Fruit fly (Drosophila melanogaster): ENCODE results near the gene pip.

Gene pip

DNA sequence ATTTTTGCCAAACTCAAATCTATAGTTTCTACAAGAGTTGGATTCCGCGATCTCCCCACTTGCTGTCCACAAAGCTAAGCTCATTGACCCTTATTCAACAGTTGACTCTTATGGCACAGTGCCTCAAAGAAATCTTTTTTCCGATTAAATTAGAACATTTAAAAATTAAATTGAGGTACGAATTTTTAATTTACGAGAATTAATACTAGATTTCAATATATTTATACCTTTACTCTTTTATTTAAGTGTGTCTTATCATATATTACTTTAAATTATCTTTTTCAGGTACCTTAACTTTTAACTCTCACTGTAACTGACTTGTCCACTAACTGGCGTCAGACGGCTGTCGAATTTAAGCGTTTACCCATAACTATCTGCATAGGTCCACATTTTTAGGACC lies 825 bp upstream of the pip start (continued):
- peak; percentile 60; the same call in 1 of the 2 replicates for TF ChIP-seq stc (GFP tag; IDR thresholded peaks at IDR 0.05)
- no peak for TF ChIP-seq CG30431 (GFP tag; optimal IDR thresholded peaks at IDR 0.05)
- no peak for TF ChIP-seq salm (tag; optimal IDR thresholded peaks at IDR 0.05)
- TF ChIP-seq CG15073 (GFP tag; optimal IDR thresholded peaks at IDR 0.05), result no peak
- TF ChIP-seq Sox102F (GFP tag; optimal IDR thresholded peaks at IDR 0.05), result peak; percentile 69
- no peak for TF ChIP-seq peb (GFP tag; IDR thresholded peaks at IDR 0.05)
- TF ChIP-seq sisA (GFP tag; IDR thresholded peaks at IDR 0.05), result peak; percentile 45; the same call in 1 of the 2 replicates
- TF ChIP-seq CG32772 (GFP tag; IDR thresholded peaks at IDR 0.05), result peak; percentile 54; the same call in 1 of the 2 replicates
- peak; percentile 52 for TF ChIP-seq CG13424 (tag; optimal IDR thresholded peaks at IDR 0.05)
- no peak for TF ChIP-seq kni (GFP tag; optimal IDR thresholded peaks at IDR 0.05)
- no peak for TF ChIP-seq seq (GFP tag; IDR thresholded peaks at IDR 0.05)
- TF ChIP-seq Ada2b (GFP tag; IDR thresholded peaks at IDR 0.05), result peak; percentile 48; the same call in 1 of the 2 replicates
- no peak for TF ChIP-seq insv (GFP tag; optimal IDR thresholded peaks at IDR 0.05)
- TF ChIP-seq CG14965 (GFP tag; optimal IDR thresholded peaks at IDR 0.05; ENCODE audit: borderline replicate concordance), result no peak
- no peak for TF ChIP-seq Chrac-16 (GFP tag; optimal IDR thresholded peaks at IDR 0.05)
- no peak for TF ChIP-seq CG34376 (GFP tag; optimal IDR thresholded peaks at IDR 0.05)
- TF ChIP-seq CG31388 (GFP tag; optimal IDR thresholded peaks at IDR 0.05), result no peak
- no peak for TF ChIP-seq Sin3A (optimal IDR thresholded peaks at IDR 0.05)
- no peak for TF ChIP-seq C15 (GFP tag; IDR thresholded peaks at IDR 0.05)
- TF ChIP-seq CG11456 (GFP tag; IDR thresholded peaks at IDR 0.05), result no peak
- TF ChIP-seq CG4328 (GFP tag; optimal IDR thresholded peaks at IDR 0.05), result no peak
- TF ChIP-seq CG4730 (GFP tag; IDR thresholded peaks at IDR 0.05), result no peak
- TF ChIP-seq ind (GFP tag; optimal IDR thresholded peaks at IDR 0.05), result peak; percentile 30
- no peak for TF ChIP-seq CG2129 (GFP tag; IDR thresholded peaks at IDR 0.05; ENCODE audit: partially characterized antibody)
- TF ChIP-seq en (GFP tag; optimal IDR thresholded peaks at IDR 0.05), result no peak
- no peak for TF ChIP-seq fd3F (GFP tag; optimal IDR thresholded peaks at IDR 0.05)
- TF ChIP-seq lov (optimal IDR thresholded peaks at IDR 0.05), result no peak
- TF ChIP-seq lov (GFP tag; IDR thresholded peaks at IDR 0.05), result 0 out of 3 replicates have a peak, but pooled peaks have one; percentile 15
- TF ChIP-seq Adf1 (GFP tag; IDR thresholded peaks at IDR 0.05), result no peak
- TF ChIP-seq CG5180 (GFP tag; optimal IDR thresholded peaks at IDR 0.05), result no peak
- TF ChIP-seq CG11504 (tag; optimal IDR thresholded peaks at IDR 0.05), result peak; percentile 77
- TF ChIP-seq Fer2 (tag; optimal IDR thresholded peaks at IDR 0.05), result no peak
- TF ChIP-seq CG8290 (GFP tag; optimal IDR thresholded peaks at IDR 0.05), result peak; percentile 1
- TF ChIP-seq CG8290 (tag; optimal IDR thresholded peaks at IDR 0.05), result no peak
- TF ChIP-seq Ssrp (tag; optimal IDR thresholded peaks at IDR 0.05), result peak; percentile 53
- no peak for TF ChIP-seq Opbp (GFP tag; IDR thresholded peaks at IDR 0.05; ENCODE audit: partially characterized antibody)
- peak; percentile 64; the same call in 1 of the 2 replicates for TF ChIP-seq vvl (GFP tag; IDR thresholded peaks at IDR 0.05)
- TF ChIP-seq hb (GFP tag; IDR thresholded peaks at IDR 0.05; ENCODE audit: partially characterized antibody), result no peak
- no peak for TF ChIP-seq dm (GFP tag; optimal IDR thresholded peaks at IDR 0.05)
- peak in 1 of 2 experiments; percentile 21 for TF ChIP-seq dpn (GFP tag; optimal IDR thresholded peaks at IDR 0.05)
- TF ChIP-seq aop (GFP tag; IDR thresholded peaks at IDR 0.05), result no peak
- TF ChIP-seq Taf1 (GFP tag; IDR thresholded peaks at IDR 0.05), result no peak
- TF ChIP-seq croc (GFP tag; conservative IDR thresholded peaks at IDR 0.05), result no peak
- TF ChIP-seq gce (GFP tag; IDR thresholded peaks at IDR 0.05), result 0 out of 3 replicates have a peak, but pooled peaks have one; percentile 21
- TF ChIP-seq ewg (GFP tag; optimal IDR thresholded peaks at IDR 0.05), result no peak
- peak in 1 of 2 experiments; percentile 73 for TF ChIP-seq bsh (GFP tag; optimal IDR thresholded peaks at IDR 0.05)
- peak; percentile 24; the same call in 1 of the 2 replicates for TF ChIP-seq CG10366 (GFP tag; IDR thresholded peaks at IDR 0.05)
- no peak for TF ChIP-seq pan (optimal IDR thresholded peaks at IDR 0.05)
- TF ChIP-seq pan (GFP tag; optimal IDR thresholded peaks at IDR 0.05 in 1 of 2, IDR thresholded peaks at IDR 0.05 in 1 of 2), result peak in 1 of 2 experiments; percentile 63
- no peak for TF ChIP-seq Hmr (GFP tag; optimal IDR thresholded peaks at IDR 0.05)
- no peak for TF ChIP-seq Doc2 (GFP tag; IDR thresholded peaks at IDR 0.05)
- TF ChIP-seq Gug (GFP tag; IDR thresholded peaks at IDR 0.05), result no peak
